Worm (Caenorhabditis elegans) whole organism, early embryonic: ENCODE data around the gene ivph-3.

ENCODE experiments used
- ama-1 ChIP-seq: fragments of 150-350 bp; optimal IDR thresholded peaks from 2 replicates; lab custom pipeline; 2014
- ceh-36 ChIP-seq: sonication (generic microtip); optimal IDR thresholded peaks from 2 replicates; lab custom pipeline; 2016; ENCODE audit warnings: missing genetic modification characterization, inconsistent platforms, missing compliant biosample characterization
- ets-7 ChIP-seq: sonication (generic microtip); optimal IDR thresholded peaks from 2 replicates; lab custom pipeline; 2016; ENCODE audit warnings: missing genotype, missing genetic modification characterization, missing compliant biosample characterization
- flt-1 ChIP-seq: fragments of 200-800 bp; sonication (Bioruptor generic); IDR thresholded peaks from 2 replicates; pipeline ENCODE4 v1.3.6; 2022; ENCODE audit warnings: missing genetic modification characterization, missing compliant biosample characterization
- hnd-1 ChIP-seq: sonication (generic microtip); optimal IDR thresholded peaks from 2 replicates; lab custom pipeline; 2016; ENCODE audit warnings: missing genetic modification characterization, missing compliant biosample characterization
- sea-1 ChIP-seq: fragments of 200-800 bp; sonication (Bioruptor generic); conservative IDR thresholded peaks from 2 replicates; pipeline ENCODE4 v1.3.6; 2022; ENCODE audit warnings: missing genetic modification characterization, missing compliant biosample characterization
- tbx-11 ChIP-seq: fragments of 200-800 bp; sonication (Bioruptor generic); IDR thresholded peaks from 2 replicates; pipeline ENCODE4 v1.3.6; 2022; ENCODE audit warnings: missing genetic modification characterization, missing compliant biosample characterization
- tbx-37 ChIP-seq: fragments of 200-800 bp; sonication (Bioruptor generic); conservative IDR thresholded peaks from 2 replicates; pipeline ENCODE4 v1.3.6; 2022; ENCODE audit warnings: missing genetic modification reagents, missing genetic modification characterization, missing compliant biosample characterization
- tra-4 ChIP-seq: sonication (generic microtip); optimal IDR thresholded peaks from 2 replicates; lab custom pipeline; 2017; ENCODE audit warnings: missing genetic modification characterization, missing compliant biosample characterization

ce11 chrIV:3053428-3053827 lies at the start of gene ivph-3:
- TF ChIP-seq ama-1 (lab: Kevin White, UChicago) (no peak), ceh-36 (no peak), hnd-1 (tag; lab: Kevin White, UChicago) (no peak), tbx-37 (GFP tag; lab: Robert Waterston, UW) (no peak), tra-4 (tag; lab: Kevin White, UChicago) (no peak), flt-1 (GFP tag; lab: Robert Waterston, UW) (no peak), ets-7 (tag; lab: Kevin White, UChicago) (no peak), tbx-11 (GFP tag; lab: Robert Waterston, UW) (no peak), sea-1 (no peak)
